Fruit fly (Drosophila melanogaster) whole organism, prepupa: Measurements from ENCODE around the gene CG42585.

Source experiments
- CG10631 ChIP-seq: fragments of 200-800 bp; sonication (Bioruptor generic); optimal IDR thresholded peaks from 2 replicates; lab custom pipeline; 2016; ENCODE audit warnings: missing biosample characterization, missing genetic modification characterization
- CG11294 ChIP-seq: fragments of 200-800 bp; sonication (Bioruptor generic); IDR thresholded peaks from 2 replicates; pipeline ENCODE4 v1.3.6; 2022; ENCODE audit warnings: missing biosample characterization, missing genetic modification characterization
- CG31627 ChIP-seq: fragments of 200-800 bp; sonication (Bioruptor generic); optimal IDR thresholded peaks from 3 replicates; lab custom pipeline; 2016; ENCODE audit warnings: missing biosample characterization, missing genetic modification characterization
- CG4318 ChIP-seq: fragments of 200-800 bp; sonication (Bioruptor generic); optimal IDR thresholded peaks from 3 replicates; lab custom pipeline; 2017; ENCODE audit warnings: missing biosample characterization, mild to moderate bottlenecking, missing genetic modification characterization
- CG6808 ChIP-seq: fragments of 200-800 bp; sonication (Bioruptor generic); optimal IDR thresholded peaks from 3 replicates; lab custom pipeline; 2017; ENCODE audit warnings: missing biosample characterization, missing genetic modification characterization, mild to moderate bottlenecking, moderate library complexity, missing genetic modification reagents
- CG6854 ChIP-seq: fragments of 200-800 bp; sonication (Bioruptor generic); optimal IDR thresholded peaks from 2 replicates; lab custom pipeline; 2017; ENCODE audit warnings: missing biosample characterization, mild to moderate bottlenecking, missing genetic modification characterization
- CG7368 ChIP-seq: fragments of 200-800 bp; sonication (Bioruptor generic); optimal IDR thresholded peaks from 3 replicates; lab custom pipeline; 2016; ENCODE audit warnings: missing biosample characterization, missing genetic modification characterization
- CG8119 ChIP-seq: fragments of 200-800 bp; sonication (Bioruptor generic); IDR thresholded peaks from 3 replicates; pipeline ENCODE4 v1.3.6; 2022; ENCODE audit warnings: missing biosample characterization, missing genetic modification characterization
- CG9139 ChIP-seq: fragments of 200-800 bp; sonication (Bioruptor generic); optimal IDR thresholded peaks from 3 replicates; lab custom pipeline; 2017; ENCODE audit warnings: missing biosample characterization, mild to moderate bottlenecking, missing genetic modification characterization
- Eip75B ChIP-seq: fragments of 200-800 bp; sonication (Bioruptor generic); optimal IDR thresholded peaks from 3 replicates; lab custom pipeline; 2016; ENCODE audit warnings: missing biosample characterization, missing genetic modification characterization
- Eip78C ChIP-seq: fragments of 200-800 bp; sonication (Bioruptor generic); peaks from one replicate; lab custom pipeline; 2016; ENCODE audit warnings: missing biosample characterization, missing genetic modification characterization
- Ets96B ChIP-seq: fragments of 200-800 bp; optimal IDR thresholded peaks from 2 replicates; lab custom pipeline; 2019; ENCODE audit warnings: missing biosample characterization, mild to moderate bottlenecking, missing genetic modification characterization, moderate library complexity
- Hr38 ChIP-seq: sonication (Bioruptor generic); optimal IDR thresholded peaks from 2 replicates; lab custom pipeline; 2016; ENCODE audit warnings: missing biosample characterization, missing genetic modification characterization
- Lpt ChIP-seq: fragments of 200-800 bp; sonication (Bioruptor generic); optimal IDR thresholded peaks from 3 replicates; lab custom pipeline; 2016; ENCODE audit warnings: missing biosample characterization, missing genetic modification characterization
- acj6 ChIP-seq: fragments of 200-800 bp; sonication (Bioruptor generic); optimal IDR thresholded peaks from 3 replicates; lab custom pipeline; 2016; ENCODE audit warnings: missing biosample characterization, missing genetic modification characterization
- dac ChIP-seq: fragments of 200-800 bp; sonication (Bioruptor generic); optimal IDR thresholded peaks from 2 replicates; lab custom pipeline; 2017; ENCODE audit warnings: missing biosample characterization, mild to moderate bottlenecking, missing genetic modification characterization
- dsx ChIP-seq: fragments of 200-800 bp; optimal IDR thresholded peaks from 3 replicates; lab custom pipeline; 2019; ENCODE audit warnings: missing biosample characterization, mild to moderate bottlenecking, missing genetic modification characterization, moderate library complexity; ENCODE audit not compliant: poor library complexity, severe bottlenecking
- eg ChIP-seq: fragments of 200-800 bp; sonication (Bioruptor generic); IDR thresholded peaks from 3 replicates; pipeline ENCODE4 v1.3.6; 2022; ENCODE audit warnings: missing biosample characterization, missing genetic modification characterization
- esn ChIP-seq: fragments of 200-800 bp; sonication (Bioruptor generic); optimal IDR thresholded peaks from 2 replicates; lab custom pipeline; 2016; ENCODE audit warnings: missing biosample characterization, mild to moderate bottlenecking, missing genetic modification characterization, moderate library complexity
- fd59A ChIP-seq: fragments of 200-800 bp; sonication (Bioruptor generic); optimal IDR thresholded peaks from 2 replicates; lab custom pipeline; 2017; ENCODE audit warnings: missing biosample characterization, mild to moderate bottlenecking, missing genetic modification characterization, missing genetic modification reagents
- svp ChIP-seq: fragments of 200-800 bp; sonication (Bioruptor generic); peaks from one replicate; lab custom pipeline; 2016; ENCODE audit warnings: missing biosample characterization, missing genetic modification characterization

CG42585 gene

DNA sequence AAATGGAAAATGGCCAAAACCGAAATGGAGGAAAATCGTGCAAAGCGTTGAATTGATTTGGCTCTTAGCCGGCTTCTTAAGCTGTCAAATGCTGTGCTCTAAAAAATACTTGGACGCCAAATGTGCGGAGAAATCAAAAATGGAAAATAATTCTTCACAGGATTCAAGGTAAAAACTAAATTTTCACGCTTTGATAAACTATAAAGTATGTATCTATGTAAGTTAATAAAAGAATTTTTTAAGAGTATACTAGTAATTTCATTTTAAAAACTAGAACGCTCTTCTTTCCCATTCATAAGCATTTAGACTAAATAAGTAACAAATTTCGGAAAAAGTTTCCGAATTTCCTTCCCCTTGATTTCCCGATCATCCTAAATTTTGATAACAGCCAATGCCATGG is 22.8 kb downstream of the CG42585 start, which contains the start of gene CSN1a:
TSS of gene CSN1a (plus strand) at position 301 of the 400 bp plus-strand sequence.
- no peak for TF ChIP-seq dsx (GFP tag; lab: Kevin White, UChicago)
- TF ChIP-seq CG31627 (GFP tag; lab: Kevin White, UChicago), result no peak
- TF ChIP-seq Ets96B (tag; lab: Kevin White, UChicago), result no peak
- TF ChIP-seq CG11294 (GFP tag; lab: Robert Waterston, UW), result no peak
- no peak for TF ChIP-seq CG7368 (GFP tag; lab: Kevin White, UChicago)
- TF ChIP-seq svp, result no peak
- no peak for TF ChIP-seq Hr38 (GFP tag; lab: Kevin White, UChicago)
- no peak for TF ChIP-seq Eip75B
- no peak for TF ChIP-seq esn (GFP tag; lab: Kevin White, UChicago)
- TF ChIP-seq CG4318 (GFP tag; lab: Kevin White, UChicago), result no peak
- TF ChIP-seq Eip78C (GFP tag; lab: Kevin White, UChicago), result no peak
- no peak for TF ChIP-seq CG10631 (GFP tag; lab: Kevin White, UChicago)
- TF ChIP-seq dac, result no peak
- no peak for TF ChIP-seq eg (GFP tag; lab: Robert Waterston, UW)
- TF ChIP-seq CG6854, result no peak
- TF ChIP-seq CG6808 (GFP tag; lab: Kevin White, UChicago), result no peak
- TF ChIP-seq acj6, result no peak
- no peak for TF ChIP-seq CG8119
- TF ChIP-seq, all 60 proteins: peak for 0

DNA sequence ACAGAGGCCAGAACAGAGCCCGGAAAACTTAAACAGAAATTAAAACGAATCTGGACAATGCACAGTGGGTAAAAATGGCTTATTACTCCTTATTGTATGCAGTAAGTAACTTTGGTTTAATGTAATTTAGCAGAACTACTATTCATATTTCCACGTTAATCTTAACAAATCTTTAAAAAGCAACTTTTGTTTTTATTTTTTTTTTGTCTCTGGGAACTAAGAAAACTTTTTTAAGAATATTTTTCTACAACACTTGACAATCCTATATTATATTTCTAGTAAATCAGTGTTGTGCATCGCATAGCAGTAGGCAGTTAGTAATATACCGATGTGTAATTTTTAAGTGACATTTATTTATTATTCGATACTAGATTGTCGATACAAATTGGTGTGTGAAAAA is 25.9 kb downstream of the CG42585 start, which contains the start of gene CG4701:
TSS of gene CG4701 (plus strand) at position 301 of the 400 bp plus-strand sequence.
- TF ChIP-seq CG8119 (no peak), CG9139 (GFP tag; lab: Kevin White, UChicago) (no peak), CG11294 (GFP tag; lab: Robert Waterston, UW) (no peak)

DNA sequence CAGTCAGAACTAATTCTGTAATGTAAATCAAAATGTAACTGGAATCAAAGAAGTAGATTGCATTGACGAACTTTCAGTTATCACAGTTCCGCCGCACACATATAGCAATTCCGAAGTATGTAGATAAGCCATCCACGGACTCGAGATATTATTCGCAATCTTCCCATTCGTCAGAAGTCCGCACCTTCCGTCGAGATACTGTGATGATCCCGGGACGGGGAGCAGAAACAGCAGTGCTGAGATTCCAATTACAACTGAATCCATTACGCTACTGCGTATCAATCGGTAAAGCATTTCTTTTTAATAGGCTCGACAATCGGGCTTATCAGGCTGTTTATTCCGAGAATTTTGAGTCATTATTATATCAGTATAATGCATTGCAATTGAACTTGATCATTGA is 35.0 kb downstream of the CG42585 start, which contains the start of gene CG4650:
TSS of gene CG4650 (minus strand) at position 269 of the 400 bp plus-strand sequence.
- TF ChIP-seq Eip78C (GFP tag; lab: Kevin White, UChicago) (peak; percentile 36), svp (peak; percentile 92), eg (GFP tag; lab: Robert Waterston, UW) (no peak)

DNA sequence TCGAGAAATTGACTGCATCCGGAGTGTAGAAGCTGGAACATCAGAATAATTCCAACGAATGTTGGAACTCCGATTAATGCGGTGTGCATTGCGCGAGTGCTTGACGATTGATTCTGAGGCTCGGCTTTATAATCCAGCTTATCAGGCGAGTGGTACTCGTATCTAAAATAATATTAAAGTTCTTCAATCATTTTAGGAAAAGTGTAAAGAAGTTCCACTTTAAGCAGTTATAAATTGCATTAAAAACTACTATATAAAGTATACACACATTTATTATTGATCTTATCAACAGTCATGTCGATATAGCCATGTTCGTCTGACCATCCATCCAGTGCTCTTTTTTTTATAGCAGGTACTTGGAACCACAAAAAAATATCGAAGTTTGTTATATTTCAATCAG is 44.8 kb downstream of the CG42585 start, which contains the start of gene CG18636:
TSS of gene CG18636 (minus strand) at position 101 of the 400 bp plus-strand sequence.
- no peak for TF ChIP-seq Lpt (GFP tag; lab: Kevin White, UChicago)
- TF ChIP-seq fd59A (GFP tag; lab: Kevin White, UChicago), result no peak
- peak; percentile 45 for TF ChIP-seq Eip78C (GFP tag; lab: Kevin White, UChicago)
